In genomic region chrX:22432929-22433605, dm6 we compare ENCODE assay signal across 7 fruit fly cellular contexts.
TF ChIP-seq lines count a peak whose summit lies in the region.
"Not testable (repeated sequence)": the region's sequence is repeated elsewhere in the genome, so short reads cannot be mapped to it uniquely, and the experiment has no call there.

No protein-coding gene starts in this region.

- TF ChIP-seq CTCF in whole organism, embryonic (GFP tag; optimal IDR thresholded peaks at IDR 0.05; lab: Kevin White, UChicago): not testable (repeated sequence)

TF ChIP-seq in Kc167, 6 proteins besides CTCF, POLR2A, EP300 and RAD21:
- TF ChIP-seq Sin3A (optimal IDR thresholded peaks at IDR 0.05; lab: Kevin White, UChicago): peak; percentile 21
- peak; percentile 100 for TF ChIP-seq psq (optimal IDR thresholded peaks at IDR 0.05; lab: Kevin White, UChicago)

TF ChIP-seq in whole organism, 6 proteins besides CTCF, POLR2A, EP300 and RAD21:
- peak; percentile 99 for TF ChIP-seq pan (optimal IDR thresholded peaks at IDR 0.05; lab: Kevin White, UChicago)

TF ChIP-seq in whole organism, adult, 20 proteins besides CTCF, POLR2A, EP300 and RAD21:
- TF ChIP-seq toe (GFP tag; optimal IDR thresholded peaks at IDR 0.05; lab: Kevin White, UChicago): peak; percentile 97
- peak; percentile 50 for TF ChIP-seq Mnt (GFP tag; optimal IDR thresholded peaks at IDR 0.05; lab: Kevin White, UChicago)
- peak; percentile 98 for TF ChIP-seq kay (GFP tag; lab: Kevin White, UChicago; ENCODE audit: borderline replicate concordance)
- peak; percentile 41 for TF ChIP-seq CG14711 (tag; optimal IDR thresholded peaks at IDR 0.05; lab: Kevin White, UChicago)
TF ChIP-seq in whole organism, adult: peak in this region for 4; not testable (repeated sequence) for 16.

TF ChIP-seq in whole organism, embryonic, 481 proteins besides CTCF, POLR2A, EP300 and RAD21:
- peak; percentile 99 for TF ChIP-seq Hr39 (optimal IDR thresholded peaks at IDR 0.05; lab: Kevin White, UChicago)
- peak in 1 of 2 experiments; percentile 96 for TF ChIP-seq Dfd (GFP tag; optimal IDR thresholded peaks at IDR 0.05; lab: Kevin White, UChicago)
- peak in 1 of 2 experiments; percentile 55 for TF ChIP-seq prd (optimal IDR thresholded peaks at IDR 0.05; lab: Kevin White, UChicago)
- not testable (repeated sequence) for TF ChIP-seq prd (GFP tag; IDR thresholded peaks at IDR 0.05; lab: Robert Waterston, UW); pan (optimal IDR thresholded peaks at IDR 0.05; lab: Kevin White, UChicago); Trl (GFP tag; optimal IDR thresholded peaks at IDR 0.05; lab: Kevin White, UChicago)
- peak in 1 of 3 experiments; percentile 93 for TF ChIP-seq Stat92E (GFP tag; optimal IDR thresholded peaks at IDR 0.05; lab: Kevin White, UChicago)
- peak; percentile 50 for TF ChIP-seq vfl (GFP tag; optimal IDR thresholded peaks at IDR 0.05; lab: Kevin White, UChicago)
- TF ChIP-seq pan (GFP tag; optimal IDR thresholded peaks at IDR 0.05 in 1 of 2, IDR thresholded peaks at IDR 0.05 in 1 of 2): peak in 1 of 2 experiments; percentile 82
- peak; percentile 45 for TF ChIP-seq tup (GFP tag; optimal IDR thresholded peaks at IDR 0.05; lab: Kevin White, UChicago)
- peak; percentile 59 to 92 for TF ChIP-seq Trl (optimal IDR thresholded peaks at IDR 0.05; lab: Kevin White, UChicago)
- peak in 1 of 2 experiments; percentile 78 for TF ChIP-seq Eip74EF (GFP tag; optimal IDR thresholded peaks at IDR 0.05; lab: Kevin White, UChicago)
- peak; percentile 100 for TF ChIP-seq yki (optimal IDR thresholded peaks at IDR 0.05; lab: Kevin White, UChicago)
- TF ChIP-seq lola (GFP tag; optimal IDR thresholded peaks at IDR 0.05; lab: Kevin White, UChicago): peak in 2 of 3 experiments; percentile 84 to 100
- peak in 1 of 2 experiments; percentile 86 for TF ChIP-seq Hr78 (GFP tag; optimal IDR thresholded peaks at IDR 0.05; lab: Kevin White, UChicago)
- peak; percentile 96 for TF ChIP-seq CG10565 (GFP tag; optimal IDR thresholded peaks at IDR 0.05; lab: Kevin White, UChicago)
- peak; percentile 54 for TF ChIP-seq ftz-f1 (GFP tag; optimal IDR thresholded peaks at IDR 0.05; lab: Kevin White, UChicago)
TF ChIP-seq in whole organism, embryonic: peak in this region for 14; not testable (repeated sequence) for 467.

TF ChIP-seq in whole organism, prepupa, 60 proteins besides CTCF, POLR2A, EP300 and RAD21:
- peak; percentile 66 for TF ChIP-seq Sox102F (GFP tag; optimal IDR thresholded peaks at IDR 0.05; lab: Kevin White, UChicago)
- peak; percentile 44 for TF ChIP-seq Eip93F (GFP tag; optimal IDR thresholded peaks at IDR 0.05; lab: Kevin White, UChicago)

TF ChIP-seq in whole organism, pupa, 21 proteins besides CTCF, POLR2A, EP300 and RAD21:
- peak; percentile 78 for TF ChIP-seq Pif1B (GFP tag; optimal IDR thresholded peaks at IDR 0.05; lab: Kevin White, UChicago)

TF ChIP-seq in whole organism, wandering third instar larva, 38 proteins besides CTCF, POLR2A, EP300 and RAD21:
- TF ChIP-seq Dfd (GFP tag; optimal IDR thresholded peaks at IDR 0.05; lab: Kevin White, UChicago) (peak; percentile 100), pan (optimal IDR thresholded peaks at IDR 0.05; lab: Kevin White, UChicago) (peak; percentile 100), GATAd (GFP tag; optimal IDR thresholded peaks at IDR 0.05; lab: Kevin White, UChicago) (peak; percentile 25), CrebA (GFP tag; optimal IDR thresholded peaks at IDR 0.05; lab: Kevin White, UChicago; ENCODE audit: borderline replicate concordance) (peak; percentile 92), Myc (optimal IDR thresholded peaks at IDR 0.05; lab: Kevin White, UChicago) (peak; percentile 21), Mio (GFP tag; optimal IDR thresholded peaks at IDR 0.05; lab: Kevin White, UChicago) (peak; percentile 91), N (GFP tag; optimal IDR thresholded peaks at IDR 0.05; lab: Kevin White, UChicago) (peak; percentile 23)
